Worm (Caenorhabditis elegans) whole organism, L1 larva: ENCODE data around the gene srsx-30.

Experiments
- C16A3.4 ChIP-seq: fragments of 150-350 bp; optimal IDR thresholded peaks from 2 replicates; lab custom pipeline; 2014; ENCODE audit warnings: missing biosample characterization, missing genetic modification characterization
- Y116A8C.19 ChIP-seq: sonication (generic microtip); optimal IDR thresholded peaks from 2 replicates; lab custom pipeline; 2016; ENCODE audit warnings: missing compliant biosample characterization, missing genetic modification characterization, borderline replicate concordance
- aha-1 ChIP-seq: fragments of 150-350 bp; optimal IDR thresholded peaks from 2 replicates; lab custom pipeline; 2014; ENCODE audit warnings: missing biosample characterization, missing genetic modification characterization
- ama-1 ChIP-seq: fragments of 150-350 bp; optimal IDR thresholded peaks from 2 replicates; lab custom pipeline; 2014
- blmp-1 ChIP-seq: fragments of 150-350 bp; optimal IDR thresholded peaks from 2 replicates; lab custom pipeline; 2014; ENCODE audit warnings: missing biosample characterization, missing genetic modification characterization
- ceh-63 ChIP-seq: fragments of 200-800 bp; sonication (Bioruptor generic); optimal IDR thresholded peaks from 2 replicates; lab custom pipeline; 2018; ENCODE audit warnings: mild to moderate bottlenecking, missing genetic modification characterization, missing compliant biosample characterization
- ceh-8 ChIP-seq: fragments of 200-800 bp; sonication (Bioruptor generic); optimal IDR thresholded peaks from 2 replicates; lab custom pipeline; 2018; ENCODE audit warnings: mild to moderate bottlenecking, missing genetic modification characterization, moderate library complexity, missing compliant biosample characterization
- ces-1 ChIP-seq: fragments of 150-350 bp; optimal IDR thresholded peaks from 2 replicates; lab custom pipeline; 2014; ENCODE audit warnings: missing biosample characterization, missing genetic modification reagents, missing genetic modification characterization
- dpl-1 ChIP-seq, 3 experiments: fragments of 150-350 bp in 2 of 3; sonication (generic microtip) in 1 of 3; optimal IDR thresholded peaks; 2 replicates each; lab custom pipeline; 2014 to 2017; ENCODE audit warnings: missing biosample characterization in 3 of 3, missing genetic modification characterization in 3 of 3, missing genetic modification reagents in 3 of 3
- efl-1 ChIP-seq, 4 experiments: fragments of 150-350 bp; optimal IDR thresholded peaks in 3 of 4; peaks in 1 of 4; 1 replicate in 1 of 4; 2 replicates in 3 of 4; lab custom pipeline; 2014; ENCODE audit warnings: missing biosample characterization in 2 of 4, missing genetic modification characterization in 2 of 4, missing genetic modification reagents in 2 of 4
- efl-3 ChIP-seq: fragments of 200-800 bp; sonication (Bioruptor generic); optimal IDR thresholded peaks from 2 replicates; lab custom pipeline; 2018; ENCODE audit warnings: mild to moderate bottlenecking, missing genetic modification characterization, missing compliant biosample characterization
- egl-27 ChIP-seq, 2 experiments: fragments of 150-350 bp in 1 of 2; sonication (generic microtip); optimal IDR thresholded peaks; 3 replicates each; lab custom pipeline; 2017 to 2018; ENCODE audit warnings: missing biosample characterization in 2 of 2, missing genetic modification characterization in 2 of 2, missing genetic modification reagents in 2 of 2
- elt-2 ChIP-seq: sonication (generic microtip); optimal IDR thresholded peaks from 2 replicates; lab custom pipeline; 2016; ENCODE audit warnings: missing genetic modification characterization, mild to moderate bottlenecking, inconsistent platforms, missing compliant biosample characterization, missing genetic modification reagents
- elt-3 ChIP-seq, 6 experiments: fragments of 150-350 bp in 1 of 6; sonication (generic microtip); optimal IDR thresholded peaks; 2 replicates each; lab custom pipeline; 2017 to 2018; ENCODE audit warnings: missing biosample characterization in 6 of 6, missing genetic modification characterization in 6 of 6, inconsistent platforms in 1 of 6
- ets-5 ChIP-seq: fragments of 200-800 bp; sonication (Bioruptor generic); IDR thresholded peaks from 2 replicates; pipeline ENCODE4 v1.3.6; 2022; ENCODE audit warnings: missing genetic modification characterization, missing compliant biosample characterization
- lin-14 ChIP-seq: fragments of 200-800 bp; sonication (Bioruptor generic); optimal IDR thresholded peaks from 2 replicates; lab custom pipeline; 2018; ENCODE audit warnings: mild to moderate bottlenecking, missing genetic modification characterization, moderate library complexity, missing compliant biosample characterization
- lin-15B ChIP-seq: fragments of 150-350 bp; sonication (generic microtip); optimal IDR thresholded peaks from 3 replicates; lab custom pipeline; 2014; ENCODE audit warnings: missing biosample characterization, missing genetic modification characterization
- lin-35 ChIP-seq, 2 experiments: fragments of 150-350 bp; optimal IDR thresholded peaks; 2 replicates each; lab custom pipeline; 2014; ENCODE audit warnings: missing biosample characterization in 2 of 2, missing genetic modification characterization in 2 of 2, missing genetic modification reagents in 2 of 2
- lsy-2 ChIP-seq, 2 experiments: fragments of 150-350 bp; optimal IDR thresholded peaks; 2 replicates each; lab custom pipeline; 2014; ENCODE audit warnings: missing biosample characterization in 2 of 2, missing genetic modification characterization in 2 of 2
- nhr-11 ChIP-seq: fragments of 150-350 bp; optimal IDR thresholded peaks from 2 replicates; lab custom pipeline; 2014; ENCODE audit warnings: missing biosample characterization, missing genetic modification characterization
- nhr-19 ChIP-seq: fragments of 200-800 bp; sonication (Bioruptor generic); conservative IDR thresholded peaks from 2 replicates; pipeline ENCODE4 v1.3.6; 2022; ENCODE audit warnings: missing genetic modification characterization, missing compliant biosample characterization
- nhr-20 ChIP-seq: sonication (generic microtip); optimal IDR thresholded peaks from 2 replicates; lab custom pipeline; 2016; ENCODE audit warnings: mild to moderate bottlenecking, missing genetic modification characterization, missing compliant biosample characterization
- nhr-71 ChIP-seq: sonication (generic microtip); optimal IDR thresholded peaks from 2 replicates; lab custom pipeline; 2016; ENCODE audit warnings: mild to moderate bottlenecking, missing genetic modification characterization, moderate library complexity, missing compliant biosample characterization
- nhr-84 ChIP-seq: sonication (generic microtip); optimal IDR thresholded peaks from 2 replicates; lab custom pipeline; 2017; ENCODE audit warnings: missing biosample characterization, missing genetic modification characterization
- rnt-1 ChIP-seq: sonication (generic microtip); optimal IDR thresholded peaks from 2 replicates; lab custom pipeline; 2016; ENCODE audit warnings: mild to moderate bottlenecking, missing genetic modification characterization, moderate library complexity, missing compliant biosample characterization
- skn-1 ChIP-seq: fragments of 150-350 bp; optimal IDR thresholded peaks from 2 replicates; lab custom pipeline; 2014; ENCODE audit warnings: missing biosample characterization, missing genetic modification characterization
- snpc-4 ChIP-seq: fragments of 150-350 bp; optimal IDR thresholded peaks from 2 replicates; lab custom pipeline; 2014; ENCODE audit warnings: missing biosample characterization, missing genetic modification characterization
- snu-23 ChIP-seq: sonication (generic microtip); optimal IDR thresholded peaks from 2 replicates; lab custom pipeline; 2016; ENCODE audit warnings: missing genetic modification characterization, missing compliant biosample characterization
- sup-37 ChIP-seq: fragments of 200-800 bp; sonication (Bioruptor generic); optimal IDR thresholded peaks from 2 replicates; lab custom pipeline; 2018; ENCODE audit warnings: mild to moderate bottlenecking, missing genetic modification characterization, missing compliant biosample characterization
- tlp-1 ChIP-seq: fragments of 150-350 bp; optimal IDR thresholded peaks from 2 replicates; lab custom pipeline; 2014; ENCODE audit warnings: missing biosample characterization, missing genetic modification characterization
- unc-30 ChIP-seq: sonication (generic microtip); optimal IDR thresholded peaks from 2 replicates; lab custom pipeline; 2017; ENCODE audit warnings: missing biosample characterization, missing genetic modification characterization
- unc-98 ChIP-seq: fragments of 200-800 bp; sonication (Bioruptor generic); IDR thresholded peaks from 2 replicates; pipeline ENCODE4 v1.3.6; 2022; ENCODE audit warnings: missing genetic modification characterization, missing compliant biosample characterization
- xbp-1 ChIP-seq: sonication (generic microtip); optimal IDR thresholded peaks from 2 replicates; lab custom pipeline; 2016; ENCODE audit warnings: missing genetic modification characterization, missing compliant biosample characterization
- zag-1 ChIP-seq: fragments of 150-350 bp; optimal IDR thresholded peaks from 2 replicates; lab custom pipeline; 2014; ENCODE audit warnings: missing biosample characterization, missing genetic modification characterization
- zip-4 ChIP-seq: fragments of 200-800 bp; sonication (Bioruptor generic); optimal IDR thresholded peaks from 2 replicates; lab custom pipeline; 2018; ENCODE audit warnings: mild to moderate bottlenecking, missing genetic modification characterization, moderate library complexity, missing compliant biosample characterization

Gene srsx-30

ce11 chrV:10130195-10130594 is 28.4 kb upstream of the srsx-30 start, which contains the start of gene aos-1:
Gene aos-1 (minus strand): TSS chrV:10130295.
- TF ChIP-seq nhr-71 (tag; lab: Kevin White, UChicago) (no peak), ces-1 (GFP tag; lab: Kevin White, UChicago) (no peak), elt-2 (tag; lab: Kevin White, UChicago) (no peak), elt-3 (tag; optimal IDR thresholded peaks at IDR 0.05; lab: Kevin White, UChicago) (no peak), aha-1 (tag; lab: Kevin White, UChicago) (no peak), skn-1 (no peak), ets-5 (GFP tag; lab: Robert Waterston, UW) (no peak), rnt-1 (tag; lab: Kevin White, UChicago) (no peak), efl-3 (no peak), nhr-19 (GFP tag; lab: Robert Waterston, UW) (no peak), efl-1 (optimal IDR thresholded peaks at IDR 0.05; lab: Kevin White, UChicago) (no peak), efl-1 (GFP tag; optimal IDR thresholded peaks at IDR 0.05 in 1 of 2; lab: Kevin White, UChicago) (no peak), sup-37 (GFP tag; lab: Kevin White, UChicago) (no peak), tlp-1 (tag; lab: Kevin White, UChicago) (no peak)

ce11 chrV:10133277-10133676 is 25.4 kb upstream of the srsx-30 start:
- no peak for TF ChIP-seq efl-1 (optimal IDR thresholded peaks at IDR 0.05; lab: Kevin White, UChicago)
- TF ChIP-seq efl-1 (GFP tag; optimal IDR thresholded peaks at IDR 0.05 in 1 of 2; lab: Kevin White, UChicago): no peak
- no peak for TF ChIP-seq ama-1 (lab: Kevin White, UChicago)
- TF ChIP-seq aha-1 (tag; lab: Kevin White, UChicago): no peak
- no peak for TF ChIP-seq unc-98
- TF ChIP-seq ceh-63 (GFP tag; lab: Kevin White, UChicago): no peak
- TF ChIP-seq Y116A8C.19 (tag; lab: Kevin White, UChicago): no peak
- TF ChIP-seq skn-1: no peak
- no peak for TF ChIP-seq zag-1
- no peak for TF ChIP-seq zip-4 (GFP tag; lab: Kevin White, UChicago)
- no peak for TF ChIP-seq unc-30
- TF ChIP-seq nhr-11 (tag; lab: Kevin White, UChicago): no peak
- no peak for TF ChIP-seq lsy-2 (tag; optimal IDR thresholded peaks at IDR 0.05; lab: Kevin White, UChicago)
- TF ChIP-seq lin-35 (GFP tag; optimal IDR thresholded peaks at IDR 0.05; lab: Kevin White, UChicago): no peak
- TF ChIP-seq, all 84 proteins: peak for 0

ce11 chrV:10134077-10134693 is 24.4 kb upstream of the srsx-30 start, which contains the start of the genes C08B6.18, wdr-20 and C08B6.8:
Gene C08B6.18 (minus strand): TSS chrV:10134127.
Gene wdr-20 (minus strand): TSS chrV:10134158.
Gene C08B6.8 (plus strand): TSS chrV:10134643.
- TF ChIP-seq unc-98: no peak
- peak; percentile 61 for TF ChIP-seq snpc-4
- peak in 1 of 6 experiments; percentile 8 for TF ChIP-seq elt-3 (tag; optimal IDR thresholded peaks at IDR 0.05; lab: Kevin White, UChicago)
- no peak for TF ChIP-seq xbp-1 (tag; lab: Kevin White, UChicago)
- peak; percentile 47 for TF ChIP-seq C16A3.4 (tag; lab: Kevin White, UChicago)
- no peak for TF ChIP-seq egl-27 (tag; optimal IDR thresholded peaks at IDR 0.05; lab: Kevin White, UChicago)
- TF ChIP-seq dpl-1 (GFP tag; optimal IDR thresholded peaks at IDR 0.05; lab: Kevin White, UChicago): peak in 2 of 3 experiments; percentile 21 to 58
- TF ChIP-seq skn-1: peak; percentile 42
- TF ChIP-seq efl-1 (optimal IDR thresholded peaks at IDR 0.05; lab: Kevin White, UChicago): peak; percentile 28 to 30
- peak; percentile 42 to 87 for TF ChIP-seq efl-1 (GFP tag; optimal IDR thresholded peaks at IDR 0.05 in 1 of 2; lab: Kevin White, UChicago)
- no peak for TF ChIP-seq ceh-8
- peak; percentile 3 for TF ChIP-seq nhr-71 (tag; lab: Kevin White, UChicago)
- peak; percentile 46 to 69 for TF ChIP-seq lin-35 (GFP tag; optimal IDR thresholded peaks at IDR 0.05; lab: Kevin White, UChicago)
- peak; percentile 15 for TF ChIP-seq snu-23
- TF ChIP-seq lin-15B: peak; percentile 65
- peak; percentile 19 for TF ChIP-seq blmp-1
- peak; percentile 21 to 65 for TF ChIP-seq lsy-2 (tag; optimal IDR thresholded peaks at IDR 0.05; lab: Kevin White, UChicago)
- peak; percentile 4 for TF ChIP-seq nhr-20 (tag; lab: Kevin White, UChicago)

- TF ChIP-seq nhr-84 (no peak), aha-1 (tag; lab: Kevin White, UChicago) (no peak), rnt-1 (tag; lab: Kevin White, UChicago) (peak; percentile 40), nhr-71 (tag; lab: Kevin White, UChicago) (peak; percentile 31), lin-14 (GFP tag; lab: Kevin White, UChicago) (peak; percentile 61)
Measured at ce11 chrV:10145653-10146052, 13.0 kb upstream of the srsx-30 start, which contains the start of gene C51E3.9. Gene C51E3.9 (plus strand): TSS chrV:10145953.
